Fruit fly (Drosophila melanogaster): ENCODE data around the gene Thor.

DNA sequence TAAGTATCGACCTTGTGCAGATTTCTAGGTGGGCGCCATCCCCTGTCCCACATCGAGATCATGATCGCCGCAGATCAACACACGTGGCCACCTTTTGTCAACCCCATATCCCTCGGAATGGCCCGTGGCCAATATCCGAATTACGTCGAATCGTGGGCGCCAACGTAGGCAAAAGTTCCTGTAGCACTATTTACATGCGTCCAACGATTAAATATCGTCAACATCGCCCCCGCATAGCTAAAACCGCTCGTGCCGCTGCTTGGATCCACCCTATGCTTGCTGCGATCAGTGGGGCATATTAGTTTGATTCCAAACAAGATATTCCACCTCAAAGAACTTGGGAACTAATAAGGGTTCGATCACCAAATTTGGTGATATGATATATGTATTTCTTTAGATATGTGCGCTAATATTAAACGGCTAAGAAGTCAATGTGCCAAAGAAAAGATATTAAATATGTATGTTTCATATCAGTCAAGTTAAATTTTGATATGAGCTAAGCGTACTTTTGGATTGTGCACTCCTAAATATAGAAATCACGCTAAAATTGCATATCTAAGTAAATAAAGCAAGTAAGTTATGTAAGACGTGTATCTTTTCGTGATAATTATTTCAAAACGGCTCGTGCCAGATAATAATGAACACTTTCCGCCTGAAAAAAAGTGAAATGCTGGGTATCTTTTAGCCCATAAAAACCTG is 1.0 kb upstream of the Thor start:
- TF ChIP-seq CG1529 (GFP tag; optimal IDR thresholded peaks at IDR 0.05) = no peak
- no peak for TF ChIP-seq CG6765 (GFP tag; optimal IDR thresholded peaks at IDR 0.05)
- peak; percentile 95 for TF ChIP-seq sr (GFP tag; IDR thresholded peaks at IDR 0.05)
- TF ChIP-seq tna (GFP tag; IDR thresholded peaks at IDR 0.05; ENCODE audit: partially characterized antibody) = no peak
